Fruit fly (Drosophila melanogaster) whole organism, embryonic: ENCODE results near the gene CG6398.

ENCODE experiments used
- CG10654 ChIP-seq: fragments of 200-800 bp; sonication (Bioruptor generic); optimal IDR thresholded peaks from 2 replicates; lab custom pipeline; 2016; ENCODE audit warnings: missing biosample characterization, missing genetic modification characterization
- CG11247 ChIP-seq: fragments of 200-800 bp; sonication (Bioruptor generic); IDR thresholded peaks from 2 replicates; pipeline ENCODE4 v1.3.6; 2022; ENCODE audit warnings: missing biosample characterization, missing genetic modification characterization
- CG11504 ChIP-seq: fragments of 200-800 bp; sonication (Bioruptor generic); optimal IDR thresholded peaks from 3 replicates; lab custom pipeline; 2019; ENCODE audit warnings: missing biosample characterization, mild to moderate bottlenecking, missing genetic modification characterization, moderate library complexity
- CG1233 ChIP-seq: fragments of 200-800 bp; sonication (Bioruptor generic); optimal IDR thresholded peaks from 4 replicates; lab custom pipeline; 2018; ENCODE audit warnings: missing biosample characterization, mild to moderate bottlenecking, missing genetic modification characterization
- CG15696 ChIP-seq: fragments of 200-800 bp; sonication (Bioruptor generic); optimal IDR thresholded peaks from 2 replicates; lab custom pipeline; 2019; ENCODE audit warnings: missing biosample characterization, mild to moderate bottlenecking, missing genetic modification characterization, moderate library complexity
- CG1602 ChIP-seq: fragments of 200-800 bp; sonication (Bioruptor generic); optimal IDR thresholded peaks from 3 replicates; lab custom pipeline; 2016; ENCODE audit warnings: missing biosample characterization, missing genetic modification characterization
- CG18011 ChIP-seq: fragments of 200-800 bp; sonication (Bioruptor generic); optimal IDR thresholded peaks from 2 replicates; lab custom pipeline; 2017; ENCODE audit warnings: missing biosample characterization, missing genetic modification characterization, mild to moderate bottlenecking, moderate library complexity, missing genotype
- CG2199 ChIP-seq: fragments of 200-800 bp; sonication (Bioruptor generic); IDR thresholded peaks from 3 replicates; pipeline ENCODE4 v1.3.6; 2022; ENCODE audit warnings: missing biosample characterization, missing genetic modification characterization
- CG31365 ChIP-seq: fragments of 200-800 bp; sonication (Bioruptor generic); optimal IDR thresholded peaks from 2 replicates; lab custom pipeline; 2018; ENCODE audit warnings: missing biosample characterization, mild to moderate bottlenecking, missing genetic modification characterization
- CG31388 ChIP-seq: fragments of 200-800 bp; sonication (Bioruptor generic); optimal IDR thresholded peaks from 2 replicates; lab custom pipeline; 2016; ENCODE audit warnings: missing biosample characterization, missing genetic modification characterization
- CG3281 ChIP-seq: fragments of 200-800 bp; sonication (Bioruptor generic); optimal IDR thresholded peaks from 3 replicates; lab custom pipeline; 2017; ENCODE audit warnings: missing biosample characterization, mild to moderate bottlenecking, missing genetic modification characterization
- CG3838 ChIP-seq: fragments of 200-800 bp; sonication (Bioruptor generic); optimal IDR thresholded peaks from 3 replicates; lab custom pipeline; 2016; ENCODE audit warnings: missing biosample characterization, missing genetic modification characterization
- CG4404 ChIP-seq: fragments of 200-800 bp; sonication (Bioruptor generic); IDR thresholded peaks from 2 replicates; pipeline ENCODE4 v1.3.6; 2022; ENCODE audit warnings: missing biosample characterization, missing genetic modification characterization
- CG4730 ChIP-seq: fragments of 200-800 bp; sonication (Bioruptor generic); IDR thresholded peaks from 2 replicates; pipeline ENCODE4 v1.3.6; 2022; ENCODE audit warnings: missing biosample characterization, missing genetic modification characterization
- CG6854 ChIP-seq: fragments of 200-800 bp; sonication (Bioruptor generic); optimal IDR thresholded peaks from 3 replicates; lab custom pipeline; 2017; ENCODE audit warnings: missing biosample characterization, mild to moderate bottlenecking, missing genetic modification characterization
- CG7987 ChIP-seq: fragments of 200-800 bp; sonication (Bioruptor generic); optimal IDR thresholded peaks from 2 replicates; lab custom pipeline; 2018; ENCODE audit warnings: missing biosample characterization, mild to moderate bottlenecking, missing genetic modification characterization, moderate library complexity
- CG8924 ChIP-seq: fragments of 200-800 bp; optimal IDR thresholded peaks from 3 replicates; lab custom pipeline; 2019; ENCODE audit warnings: missing biosample characterization, mild to moderate bottlenecking, missing genetic modification characterization, moderate library complexity
- CG9609 ChIP-seq: fragments of 200-800 bp; sonication (Bioruptor generic); optimal IDR thresholded peaks from 3 replicates; lab custom pipeline; 2016; ENCODE audit warnings: missing biosample characterization, missing genetic modification characterization
- CG9797 ChIP-seq: fragments of 200-800 bp; sonication (Bioruptor generic); optimal IDR thresholded peaks from 3 replicates; lab custom pipeline; 2018; ENCODE audit warnings: missing biosample characterization, mild to moderate bottlenecking, missing genetic modification characterization
- D19B ChIP-seq: fragments of 200-800 bp; sonication (Bioruptor generic); optimal IDR thresholded peaks from 2 replicates; lab custom pipeline; 2017; ENCODE audit warnings: missing biosample characterization, mild to moderate bottlenecking, missing genetic modification characterization
- Dip3 ChIP-seq: fragments of 200-800 bp; sonication (Bioruptor generic); optimal IDR thresholded peaks from 3 replicates; lab custom pipeline; 2016; ENCODE audit warnings: missing biosample characterization, missing genetic modification characterization
- Gsc ChIP-seq: fragments of 200-800 bp; sonication (Bioruptor generic); IDR thresholded peaks from 2 replicates; pipeline ENCODE4 v1.3.6; 2022; ENCODE audit warnings: missing biosample characterization, missing genetic modification characterization
- Hand ChIP-seq: fragments of 200-800 bp; sonication (Bioruptor generic); optimal IDR thresholded peaks from 2 replicates; lab custom pipeline; 2017; ENCODE audit warnings: mild to moderate bottlenecking, missing biosample characterization, missing genetic modification reagents, missing genetic modification characterization
- Lim3 ChIP-seq: fragments of 200-800 bp; sonication (Bioruptor generic); IDR thresholded peaks from 2 replicates; pipeline ENCODE4 v1.3.6; 2022; ENCODE audit warnings: missing biosample characterization, missing genetic modification characterization
- MBD-R2 ChIP-seq: fragments of 200-800 bp; sonication (Bioruptor generic); IDR thresholded peaks from 2 replicates; pipeline ENCODE4 v1.3.6; 2022; ENCODE audit warnings: missing biosample characterization, missing genetic modification characterization
- MTF-1 ChIP-seq: fragments of 200-800 bp; sonication (Bioruptor generic); optimal IDR thresholded peaks from 2 replicates; lab custom pipeline; 2018; ENCODE audit warnings: missing biosample characterization, mild to moderate bottlenecking, missing genetic modification characterization, borderline replicate concordance
- Max ChIP-seq: fragments of 200-800 bp; sonication (Bioruptor generic); optimal IDR thresholded peaks from 2 replicates; lab custom pipeline; 2016; ENCODE audit warnings: missing biosample characterization, mild to moderate bottlenecking, missing genetic modification characterization
- Mes4 ChIP-seq: fragments of 200-800 bp; sonication (Bioruptor generic); optimal IDR thresholded peaks from 2 replicates; lab custom pipeline; 2016; ENCODE audit warnings: missing biosample characterization, missing genetic modification characterization
- NFAT ChIP-seq: fragments of 200-800 bp; sonication (Bioruptor generic); IDR thresholded peaks from 2 replicates; pipeline ENCODE4 v1.3.6; 2022; ENCODE audit warnings: missing biosample characterization, missing genetic modification characterization
- Opbp ChIP-seq: fragments of 200-800 bp; sonication (Bioruptor generic); IDR thresholded peaks from 3 replicates; pipeline ENCODE4 v1.3.6; 2022; ENCODE audit warnings: missing biosample characterization, missing genetic modification characterization; ENCODE audit not compliant: partially characterized antibody
- Optix ChIP-seq: fragments of 200-800 bp; sonication (Bioruptor generic); IDR thresholded peaks from 3 replicates; pipeline ENCODE4 v1.3.6; 2022; ENCODE audit warnings: missing biosample characterization, missing genetic modification characterization
- PHDP ChIP-seq: fragments of 200-800 bp; sonication (Bioruptor generic); optimal IDR thresholded peaks from 3 replicates; lab custom pipeline; 2018; ENCODE audit warnings: missing biosample characterization, mild to moderate bottlenecking, missing genetic modification characterization, moderate library complexity
- Rfx ChIP-seq: fragments of 200-800 bp; sonication (Bioruptor generic); IDR thresholded peaks from 2 replicates; pipeline ENCODE4 v1.3.6; 2022; ENCODE audit warnings: missing biosample characterization, missing genetic modification characterization
- Ssrp ChIP-seq: fragments of 200-800 bp; sonication (Bioruptor generic); optimal IDR thresholded peaks from 2 replicates; lab custom pipeline; 2018; ENCODE audit warnings: missing biosample characterization, mild to moderate bottlenecking, missing genetic modification characterization, moderate library complexity
- Tbp ChIP-seq: fragments of >200 bp; optimal IDR thresholded peaks from 2 replicates; lab custom pipeline; 2018; ENCODE audit warnings: missing biosample characterization, missing genetic modification characterization
- ac ChIP-seq: fragments of 200-800 bp; sonication (Bioruptor generic); optimal IDR thresholded peaks from 3 replicates; lab custom pipeline; 2017; ENCODE audit warnings: missing biosample characterization, mild to moderate bottlenecking, missing genetic modification characterization
- bcd ChIP-seq: fragments of 200-800 bp; sonication (Bioruptor generic); optimal IDR thresholded peaks from 2 replicates; lab custom pipeline; 2017; ENCODE audit warnings: missing biosample characterization, mild to moderate bottlenecking, missing genetic modification characterization
- bowl ChIP-seq: fragments of 200-800 bp; sonication (Bioruptor generic); IDR thresholded peaks from 2 replicates; pipeline ENCODE4 v1.3.6; 2022; ENCODE audit warnings: missing biosample characterization, missing genetic modification characterization
- cato ChIP-seq: fragments of 200-800 bp; sonication (Bioruptor generic); optimal IDR thresholded peaks from 2 replicates; lab custom pipeline; 2016; ENCODE audit warnings: missing biosample characterization, missing genetic modification characterization, borderline replicate concordance
- gfzf ChIP-seq: fragments of 200-800 bp; sonication (Bioruptor generic); optimal IDR thresholded peaks from 2 replicates; lab custom pipeline; 2016; ENCODE audit warnings: missing biosample characterization, mild to moderate bottlenecking, missing genetic modification characterization, moderate library complexity
- grn ChIP-seq: fragments of 200-800 bp; sonication (Bioruptor generic); optimal IDR thresholded peaks from 3 replicates; lab custom pipeline; 2017; ENCODE audit warnings: missing biosample characterization, missing genetic modification characterization
- gsb ChIP-seq: fragments of 200-800 bp; sonication (Bioruptor generic); IDR thresholded peaks from 2 replicates; pipeline ENCODE4 v1.3.6; 2022; ENCODE audit warnings: missing biosample characterization, missing genetic modification characterization
- pita ChIP-seq: fragments of 200-800 bp; sonication (Bioruptor generic); optimal IDR thresholded peaks from 2 replicates; lab custom pipeline; 2017; ENCODE audit warnings: missing biosample characterization, mild to moderate bottlenecking, missing genetic modification characterization
- slbo ChIP-seq: fragments of 200-800 bp; sonication (Bioruptor generic); IDR thresholded peaks from 2 replicates; pipeline ENCODE4 v1.3.6; 2022; ENCODE audit warnings: missing biosample characterization, missing genetic modification characterization
- slou ChIP-seq: fragments of 200-800 bp; sonication (Bioruptor generic); optimal IDR thresholded peaks from 3 replicates; lab custom pipeline; 2016; ENCODE audit warnings: missing biosample characterization, missing genetic modification characterization
- sug ChIP-seq: fragments of 200-800 bp; optimal IDR thresholded peaks from 2 replicates; lab custom pipeline; 2019; ENCODE audit warnings: missing biosample characterization, mild to moderate bottlenecking, missing genetic modification characterization, moderate library complexity
- tll ChIP-seq, 2 experiments: fragments of 200-800 bp in 1 of 2; fragments of >200 bp in 1 of 2; sonication (Bioruptor generic) in 1 of 2; optimal IDR thresholded peaks; 2 replicates each; lab custom pipeline; 2017 to 2019; ENCODE audit warnings: missing biosample characterization in 2 of 2, missing genetic modification characterization in 2 of 2, mild to moderate bottlenecking in 1 of 2, moderate library complexity in 1 of 2
- twi ChIP-seq: fragments of 200-800 bp; optimal IDR thresholded peaks from 2 replicates; lab custom pipeline; 2019; ENCODE audit warnings: missing biosample characterization, mild to moderate bottlenecking, missing genetic modification characterization, moderate library complexity
- usp ChIP-seq: fragments of >200 bp; optimal IDR thresholded peaks from 2 replicates; lab custom pipeline; 2017; ENCODE audit warnings: missing biosample characterization, missing genetic modification characterization

Gene CG6398

dm6 chrX:17826807-17827703 lies 3.6 kb upstream of the CG6398 start, which contains the start of gene Socs16D (continued):
- TF ChIP-seq CG31388 (GFP tag; lab: Kevin White, UChicago) (no peak), Gsc (no peak), CG10654 (GFP tag; lab: Kevin White, UChicago) (peak; percentile 7), tll (GFP tag; optimal IDR thresholded peaks at IDR 0.05; lab: Kevin White, UChicago) (peak in 1 of 2 experiments; percentile 12), Mes4 (no peak), Tbp (GFP tag; lab: Kevin White, UChicago) (no peak), gsb (GFP tag; lab: Robert Waterston, UW) (no peak), CG9797 (GFP tag; lab: Kevin White, UChicago) (peak; percentile 43), Opbp (GFP tag; lab: Robert Waterston, UW) (peak; percentile 99), D19B (GFP tag; lab: Kevin White, UChicago) (no peak), grn (no peak), NFAT (GFP tag; lab: Robert Waterston, UW) (peak; percentile 38; the same call in 1 of the 2 replicates), CG4404 (GFP tag; lab: Robert Waterston, UW) (no peak), slbo (GFP tag; lab: Robert Waterston, UW) (peak; percentile 53; the same call in 1 of the 2 replicates), CG3838 (GFP tag; lab: Kevin White, UChicago) (no peak), CG1233 (peak; percentile 5), CG2199 (GFP tag; lab: Robert Waterston, UW) (0 out of 3 replicates have a peak, but pooled peaks have one; percentile 29), CG31365 (peak; percentile 27), sug (tag; lab: Kevin White, UChicago) (peak; percentile 48), Max (peak; percentile 34), CG18011 (no peak), CG8924 (peak; percentile 51), bowl (GFP tag; lab: Robert Waterston, UW) (no peak), MTF-1 (GFP tag; lab: Kevin White, UChicago) (peak; percentile 31), CG11504 (tag; lab: Kevin White, UChicago) (peak; percentile 34), bcd (GFP tag; lab: Kevin White, UChicago) (peak; percentile 50), Dip3 (GFP tag; lab: Kevin White, UChicago) (no peak), pita (peak; percentile 13), CG7987 (GFP tag; lab: Kevin White, UChicago) (peak; percentile 45), CG11247 (no peak), CG4730 (GFP tag; lab: Robert Waterston, UW) (no peak), ac (no peak), usp (GFP tag; lab: Kevin White, UChicago) (no peak), Rfx (GFP tag; lab: Robert Waterston, UW) (peak; percentile 75), CG9609 (GFP tag; lab: Kevin White, UChicago) (peak; percentile 19), CG1602 (no peak), PHDP (tag; lab: Kevin White, UChicago) (peak; percentile 17), CG6854 (no peak), MBD-R2 (GFP tag; lab: Robert Waterston, UW) (peak; percentile 51), CG15696 (tag; lab: Kevin White, UChicago) (peak; percentile 30), Optix (GFP tag; lab: Robert Waterston, UW) (no peak), slou (GFP tag; lab: Kevin White, UChicago) (peak; percentile 12), twi (tag; lab: Kevin White, UChicago) (no peak), cato (GFP tag; lab: Kevin White, UChicago) (no peak), Lim3 (no peak), Ssrp (tag; lab: Kevin White, UChicago) (no peak), Hand (GFP tag; lab: Kevin White, UChicago) (peak; percentile 38), CG3281 (GFP tag; lab: Kevin White, UChicago) (no peak), gfzf (GFP tag; lab: Kevin White, UChicago) (peak; percentile 43)
